Fruit fly (Drosophila melanogaster): ENCODE data around the gene CG10375.

The CG10375 gene

dm6 chr3R:23763015-23763414 lies 4.5 kb upstream of the CG10375 start, which contains the start of gene udt (continued):
- peak; percentile 11 for TF ChIP-seq CG10209 (GFP tag; optimal IDR thresholded peaks at IDR 0.05)
- no peak for TF ChIP-seq Hr51 (GFP tag; optimal IDR thresholded peaks at IDR 0.05)
- no peak for TF ChIP-seq CG10979 (tag; optimal IDR thresholded peaks at IDR 0.05)
- no peak for TF ChIP-seq CG3838 (GFP tag; optimal IDR thresholded peaks at IDR 0.05)
- TF ChIP-seq abd-A (tag; optimal IDR thresholded peaks at IDR 0.05) = no peak
- no peak for TF ChIP-seq CG18599 (GFP tag; optimal IDR thresholded peaks at IDR 0.05)
- TF ChIP-seq CG7372 (GFP tag; IDR thresholded peaks at IDR 0.05) = no peak
- TF ChIP-seq Xbp1 (GFP tag; optimal IDR thresholded peaks at IDR 0.05) = no peak
- TF ChIP-seq az2 (GFP tag; optimal IDR thresholded peaks at IDR 0.05) = no peak
- no peak for TF ChIP-seq CG9437 (GFP tag; optimal IDR thresholded peaks at IDR 0.05)
- no peak for TF ChIP-seq ash1 (GFP tag; optimal IDR thresholded peaks at IDR 0.05)
- no peak for TF ChIP-seq CG3065 (GFP tag; optimal IDR thresholded peaks at IDR 0.05)
- TF ChIP-seq cg (GFP tag; optimal IDR thresholded peaks at IDR 0.05) = no peak
- no peak for TF ChIP-seq dimm (GFP tag; IDR thresholded peaks at IDR 0.05)
- no peak for TF ChIP-seq Dfd (GFP tag; optimal IDR thresholded peaks at IDR 0.05)
- TF ChIP-seq cad (GFP tag; optimal IDR thresholded peaks at IDR 0.05) = no peak
- no peak for TF ChIP-seq gt (GFP tag; IDR thresholded peaks at IDR 0.05)
- no peak for TF ChIP-seq pros (GFP tag; optimal IDR thresholded peaks at IDR 0.05)
- no peak for TF ChIP-seq B-H1 (GFP tag; IDR thresholded peaks at IDR 0.05)
- TF ChIP-seq onecut (GFP tag; IDR thresholded peaks at IDR 0.05) = peak; percentile 15; the same call in 1 of the 2 replicates
- TF ChIP-seq CG17361 (GFP tag; IDR thresholded peaks at IDR 0.05) = no peak
- no peak for TF ChIP-seq cwo (GFP tag; optimal IDR thresholded peaks at IDR 0.05)
- TF ChIP-seq fru (optimal IDR thresholded peaks at IDR 0.05) = no peak
- no peak for TF ChIP-seq CG6654 (GFP tag; optimal IDR thresholded peaks at IDR 0.05)
- TF ChIP-seq CG6791 (GFP tag; IDR thresholded peaks at IDR 0.05; ENCODE audit: partially characterized antibody) = 0 out of 3 replicates have a peak, but pooled peaks have one; percentile 42
- peak; percentile 4 for TF ChIP-seq Max (GFP tag; optimal IDR thresholded peaks at IDR 0.05)
- no peak for TF ChIP-seq HmgD (GFP tag; optimal IDR thresholded peaks at IDR 0.05)
- no peak for TF ChIP-seq CG17829 (tag; optimal IDR thresholded peaks at IDR 0.05)
- no peak for TF ChIP-seq CG5180 (GFP tag; optimal IDR thresholded peaks at IDR 0.05)
- peak; percentile 53 for TF ChIP-seq zen (tag; optimal IDR thresholded peaks at IDR 0.05)
- no peak for TF ChIP-seq CG30020 (tag; optimal IDR thresholded peaks at IDR 0.05)
- no peak for TF ChIP-seq NfI (GFP tag; optimal IDR thresholded peaks at IDR 0.05)
- no peak for TF ChIP-seq crc (GFP tag; optimal IDR thresholded peaks at IDR 0.05)
- TF ChIP-seq Rx (GFP tag; IDR thresholded peaks at IDR 0.05) = no peak
- no peak for TF ChIP-seq CG10565 (GFP tag; optimal IDR thresholded peaks at IDR 0.05)
- TF ChIP-seq CG10267 (tag; optimal IDR thresholded peaks at IDR 0.05) = peak; percentile 94
- TF ChIP-seq Bgb (GFP tag; IDR thresholded peaks at IDR 0.05; ENCODE audit: partially characterized antibody) = peak; percentile 8; the same call in 1 of the 2 replicates
- TF ChIP-seq CG15514 (GFP tag; optimal IDR thresholded peaks at IDR 0.05) = peak; percentile 55
- no peak for TF ChIP-seq CG13894 (tag; optimal IDR thresholded peaks at IDR 0.05)
- no peak for TF ChIP-seq CG15073 (GFP tag; optimal IDR thresholded peaks at IDR 0.05)
- TF ChIP-seq da (GFP tag; optimal IDR thresholded peaks at IDR 0.05) = no peak
- no peak for TF ChIP-seq knrl (GFP tag; IDR thresholded peaks at IDR 0.05; ENCODE audit: partially characterized antibody)
- TF ChIP-seq HmgZ (tag; optimal IDR thresholded peaks at IDR 0.05) = no peak
- no peak for TF ChIP-seq Ptx1 (GFP tag; IDR thresholded peaks at IDR 0.05)
- no peak for TF ChIP-seq CG17385 (GFP tag; optimal IDR thresholded peaks at IDR 0.05)
- no peak; the same call in 1 of the 2 replicates for TF ChIP-seq chm (GFP tag; IDR thresholded peaks at IDR 0.05)
- peak; percentile 80 for TF ChIP-seq sens (GFP tag)
- TF ChIP-seq Camta (GFP tag; optimal IDR thresholded peaks at IDR 0.05) = peak; percentile 35
- no peak for TF ChIP-seq dmrt11E (tag; optimal IDR thresholded peaks at IDR 0.05)
- peak; percentile 4 for TF ChIP-seq CG13624 (GFP tag; optimal IDR thresholded peaks at IDR 0.05)
- peak; percentile 8; the same call in 1 of the 2 replicates for TF ChIP-seq amos (GFP tag; IDR thresholded peaks at IDR 0.05; ENCODE audit: partially characterized antibody)

Measured in whole organism, embryonic.